Fruit fly (Drosophila melanogaster): ENCODE results near the gene CG44000.

- no peak for TF ChIP-seq CG15710 (tag; optimal IDR thresholded peaks at IDR 0.05)
- TF ChIP-seq CG8159 (tag; optimal IDR thresholded peaks at IDR 0.05) = no peak
- TF ChIP-seq CG10348 (GFP tag; IDR thresholded peaks at IDR 0.05) = no peak
- TF ChIP-seq EcR (GFP tag; optimal IDR thresholded peaks at IDR 0.05) = no peak
- TF ChIP-seq Pif1B (GFP tag; optimal IDR thresholded peaks at IDR 0.05) = no peak
- TF ChIP-seq CG8301 (tag; optimal IDR thresholded peaks at IDR 0.05) = no peak
- no peak for TF ChIP-seq CG34367 (tag; optimal IDR thresholded peaks at IDR 0.05)
- no peak for TF ChIP-seq CG13204 (GFP tag; optimal IDR thresholded peaks at IDR 0.05)
- TF ChIP-seq CG9948 (tag; optimal IDR thresholded peaks at IDR 0.05) = no peak
- no peak for TF ChIP-seq Snoo (tag; optimal IDR thresholded peaks at IDR 0.05)
- no peak for TF ChIP-seq CG32121 (GFP tag; IDR thresholded peaks at IDR 0.05)
- TF ChIP-seq CG14655 (GFP tag; optimal IDR thresholded peaks at IDR 0.05) = no peak
- no peak for TF ChIP-seq CG12605 (GFP tag; IDR thresholded peaks at IDR 0.05)
Measured at dm6 chr2L:4995010-4995836, 47.8 kb upstream of the CG44000 start.

Data from whole organism, pupa.